Fruit fly (Drosophila melanogaster) Kc167 (cell line): ENCODE measurements around the gene CG15741.

Experiments used
- Myc ChIP-seq: fragments of >200 bp; optimal IDR thresholded peaks from 2 replicates; lab custom pipeline; 2017; ENCODE audit warnings: missing external identifiers
- Sin3A ChIP-seq: fragments of >200 bp; optimal IDR thresholded peaks from 2 replicates; lab custom pipeline; 2018; ENCODE audit warnings: missing external identifiers
- h ChIP-seq: fragments of >200 bp; optimal IDR thresholded peaks from 3 replicates; lab custom pipeline; 2018; ENCODE audit warnings: missing external identifiers
- insv ChIP-seq: fragments of >200 bp; optimal IDR thresholded peaks from 3 replicates; lab custom pipeline; 2018; ENCODE audit warnings: missing external identifiers
- psq ChIP-seq: fragments of >200 bp; optimal IDR thresholded peaks from 2 replicates; lab custom pipeline; 2017; ENCODE audit warnings: missing external identifiers
- ttk ChIP-seq: sonication (Bioruptor generic); optimal IDR thresholded peaks from 2 replicates; lab custom pipeline; 2017; ENCODE audit warnings: missing external identifiers

Gene CG15741

dm6 chrX:11857522-11858438 lies 20.0 kb upstream of the CG15741 start:
- TF ChIP-seq psq (lab: Kevin White, UChicago) (no peak), Sin3A (lab: Kevin White, UChicago) (no peak), ttk (lab: Kevin White, UChicago) (no peak), insv (lab: Kevin White, UChicago) (no peak), Myc (no peak), h (lab: Kevin White, UChicago) (no peak)

dm6 chrX:11856867-11857266 lies 19.0 kb upstream of the CG15741 start:
- TF ChIP-seq ttk (lab: Kevin White, UChicago): no peak

dm6 chrX:11855950-11856349 lies 18.1 kb upstream of the CG15741 start:
- TF ChIP-seq ttk (lab: Kevin White, UChicago) (no peak), insv (lab: Kevin White, UChicago) (no peak), psq (lab: Kevin White, UChicago) (no peak), Sin3A (lab: Kevin White, UChicago) (no peak), Myc (no peak), h (lab: Kevin White, UChicago) (no peak)

dm6 chrX:11854758-11855465 lies 17.1 kb upstream of the CG15741 start, which contains the start of the genes CG10347 and ATP7:
TSS of gene CG10347 (minus strand) at chrX:11854931.
TSS of gene ATP7 (plus strand) at chrX:11855022.
- TF ChIP-seq insv (lab: Kevin White, UChicago): no peak
- TF ChIP-seq psq (lab: Kevin White, UChicago): no peak
- TF ChIP-seq Myc: no peak
- TF ChIP-seq Sin3A (lab: Kevin White, UChicago): no peak
- TF ChIP-seq h (lab: Kevin White, UChicago): no peak
- TF ChIP-seq ttk (lab: Kevin White, UChicago): no peak

- TF ChIP-seq Myc (no peak), insv (lab: Kevin White, UChicago) (no peak), h (lab: Kevin White, UChicago) (no peak), ttk (lab: Kevin White, UChicago) (no peak), psq (lab: Kevin White, UChicago) (no peak), Sin3A (lab: Kevin White, UChicago) (no peak)
Measured at dm6 chrX:11852310-11852709, 14.5 kb upstream of the CG15741 start, which contains the start of gene p24-1. TSS of gene p24-1 (minus strand) at chrX:11852530.

- TF ChIP-seq psq (lab: Kevin White, UChicago) (no peak), Sin3A (lab: Kevin White, UChicago) (no peak), h (lab: Kevin White, UChicago) (no peak), ttk (lab: Kevin White, UChicago) (no peak), insv (lab: Kevin White, UChicago) (no peak), Myc (no peak)
Measured at dm6 chrX:11849267-11849666, 11.4 kb upstream of the CG15741 start.

dm6 chrX:11848507-11849264 lies 10.9 kb upstream of the CG15741 start:
- TF ChIP-seq Sin3A (lab: Kevin White, UChicago): no peak
- no peak for TF ChIP-seq psq (lab: Kevin White, UChicago)
- TF ChIP-seq h (lab: Kevin White, UChicago): no peak
- TF ChIP-seq insv (lab: Kevin White, UChicago): no peak
- TF ChIP-seq ttk (lab: Kevin White, UChicago): no peak
- TF ChIP-seq Myc: no peak

- TF ChIP-seq psq (lab: Kevin White, UChicago): no peak
- no peak for TF ChIP-seq ttk (lab: Kevin White, UChicago)
- no peak for TF ChIP-seq Myc
- no peak for TF ChIP-seq Sin3A (lab: Kevin White, UChicago)
- no peak for TF ChIP-seq h (lab: Kevin White, UChicago)
- no peak for TF ChIP-seq insv (lab: Kevin White, UChicago)
Measured at dm6 chrX:11846049-11846718, 8.4 kb upstream of the CG15741 start, which contains the start of gene CG15740. TSS of gene CG15740 (minus strand) at chrX:11846099.

dm6 chrX:11841702-11842378 lies 4.0 kb upstream of the CG15741 start:
- no peak for TF ChIP-seq psq (lab: Kevin White, UChicago)

- no peak for TF ChIP-seq Sin3A (lab: Kevin White, UChicago)
- no peak for TF ChIP-seq psq (lab: Kevin White, UChicago)
- TF ChIP-seq h (lab: Kevin White, UChicago): no peak
- no peak for TF ChIP-seq insv (lab: Kevin White, UChicago)
- no peak for TF ChIP-seq ttk (lab: Kevin White, UChicago)
- no peak for TF ChIP-seq Myc
Measured at dm6 chrX:11839308-11839707, 1.5 kb upstream of the CG15741 start, which contains the start of gene Cyp28c1. TSS of gene Cyp28c1 (plus strand) at chrX:11839608.
